Worm (Caenorhabditis elegans) whole organism, late embryonic: ENCODE results near the gene nhr-1.
"Not testable (repeated sequence)": the region's sequence is repeated elsewhere in the genome, so short reads cannot be mapped to it uniquely, and the experiment has no call there.

Source experiments
- Y22D7AL.16 ChIP-seq: sonication (generic microtip); optimal IDR thresholded peaks from 2 replicates; lab custom pipeline; 2016; ENCODE audit warnings: missing genetic modification characterization, missing compliant biosample characterization
- ahr-1 ChIP-seq: sonication (generic microtip); optimal IDR thresholded peaks from 2 replicates; lab custom pipeline; 2016; ENCODE audit warnings: missing genetic modification characterization, missing compliant biosample characterization
- ceh-24 ChIP-seq: sonication (generic microtip); optimal IDR thresholded peaks from 2 replicates; lab custom pipeline; 2016; ENCODE audit warnings: mild to moderate bottlenecking, missing genetic modification characterization, missing compliant biosample characterization
- ceh-45 ChIP-seq: fragments of 200-800 bp; sonication (Bioruptor generic); IDR thresholded peaks from 2 replicates; pipeline ENCODE4 v1.3.6; 2022; ENCODE audit warnings: missing genetic modification reagents, missing genetic modification characterization, missing compliant biosample characterization
- hlh-15 ChIP-seq: sonication (generic microtip); optimal IDR thresholded peaks from 2 replicates; lab custom pipeline; 2016; ENCODE audit warnings: missing genetic modification characterization, missing compliant biosample characterization
- nhr-11 ChIP-seq: fragments of 150-350 bp; optimal IDR thresholded peaks from 2 replicates; lab custom pipeline; 2014; ENCODE audit warnings: missing biosample characterization, missing genetic modification characterization
- odd-2 ChIP-seq: sonication (generic microtip); optimal IDR thresholded peaks from 2 replicates; lab custom pipeline; 2017; ENCODE audit warnings: antibody characterized with exemption, mild to moderate bottlenecking, missing genetic modification characterization, missing compliant biosample characterization
- pag-3 ChIP-seq: sonication (generic microtip); optimal IDR thresholded peaks from 2 replicates; lab custom pipeline; 2016; ENCODE audit warnings: missing compliant biosample characterization, missing genetic modification characterization, borderline replicate concordance
- pat-9 ChIP-seq: fragments of 200-800 bp; sonication (Bioruptor generic); optimal IDR thresholded peaks from 2 replicates; lab custom pipeline; 2018; ENCODE audit warnings: mild to moderate bottlenecking, missing genetic modification characterization, moderate library complexity, missing compliant biosample characterization
- pha-4 ChIP-seq: fragments of 150-350 bp; optimal IDR thresholded peaks from 2 replicates; lab custom pipeline; 2018; ENCODE audit warnings: missing biosample characterization, missing genetic modification reagents, missing genetic modification characterization
- pqm-1 ChIP-seq: sonication (generic microtip); optimal IDR thresholded peaks from 2 replicates; lab custom pipeline; 2016; ENCODE audit warnings: missing genetic modification characterization, missing compliant biosample characterization
- ref-2 ChIP-seq: sonication (generic microtip); optimal IDR thresholded peaks from 2 replicates; lab custom pipeline; 2016; ENCODE audit warnings: missing genetic modification characterization, missing compliant biosample characterization
- rnt-1 ChIP-seq: sonication (generic microtip); optimal IDR thresholded peaks from 2 replicates; lab custom pipeline; 2016; ENCODE audit warnings: missing genetic modification characterization, missing compliant biosample characterization
- sdc-2 ChIP-seq: sonication (generic microtip); optimal IDR thresholded peaks from 2 replicates; lab custom pipeline; 2016; ENCODE audit warnings: missing genotype, missing genetic modification characterization, missing compliant biosample characterization
- sox-2 ChIP-seq: fragments of 200-800 bp; sonication (Bioruptor generic); IDR thresholded peaks from 2 replicates; pipeline ENCODE4 v1.3.6; 2022; ENCODE audit warnings: missing genetic modification reagents, missing genetic modification characterization, missing compliant biosample characterization
- tbx-2 ChIP-seq: sonication (generic microtip); optimal IDR thresholded peaks from 2 replicates; lab custom pipeline; 2016; ENCODE audit warnings: missing genetic modification characterization, missing compliant biosample characterization
- unc-3 ChIP-seq, 2 experiments: fragments of 200-800 bp in 1 of 2; sonication (Bioruptor generic) in 1 of 2; sonication (generic microtip) in 1 of 2; conservative IDR thresholded peaks in 1 of 2; optimal IDR thresholded peaks in 1 of 2; 2 replicates each; pipeline versions ENCODE4 v1.3.6 to Lab custom; 2016 to 2022; ENCODE audit warnings: missing compliant biosample characterization in 2 of 2, missing genetic modification characterization in 2 of 2, missing genetic modification reagents in 1 of 2
- unc-42 ChIP-seq: sonication (generic microtip); optimal IDR thresholded peaks from 2 replicates; lab custom pipeline; 2016; ENCODE audit warnings: missing genotype, missing genetic modification characterization, missing compliant biosample characterization
- unc-55 ChIP-seq: sonication (generic microtip); optimal IDR thresholded peaks from 2 replicates; lab custom pipeline; 2017; ENCODE audit warnings: missing biosample characterization, missing genetic modification reagents, missing genetic modification characterization
- unc-86 ChIP-seq: sonication (generic microtip); optimal IDR thresholded peaks from 2 replicates; lab custom pipeline; 2016; ENCODE audit warnings: missing genetic modification characterization, missing compliant biosample characterization
- ztf-16 ChIP-seq: sonication (generic microtip); optimal IDR thresholded peaks from 2 replicates; lab custom pipeline; 2017; ENCODE audit warnings: missing genetic modification characterization, missing compliant biosample characterization

The nhr-1 gene

ce11 chrX:17544349-17544936, 30.6 kb downstream of the nhr-1 start (continued):
- TF ChIP-seq ceh-45 (no peak), tbx-2 (tag; lab: Kevin White, UChicago) (peak; percentile 43)
- TF ChIP-seq, all 69 proteins: peak for 10

ce11 chrX:17545498-17545897, 31.6 kb downstream of the nhr-1 start:
- TF ChIP-seq sdc-2, result peak; percentile 97
- TF ChIP-seq ceh-24 (tag; lab: Kevin White, UChicago), result no peak
- no peak for TF ChIP-seq hlh-15 (tag; lab: Kevin White, UChicago)

ce11 chrX:17548539-17548938, 34.7 kb downstream of the nhr-1 start, which contains the start of gene hlh-29:
Gene hlh-29, minus strand, starts transcription at chrX:17548639.
- TF ChIP-seq sox-2 (GFP tag; lab: Robert Waterston, UW); unc-3 (GFP tag; conservative IDR thresholded peaks at IDR 0.05; lab: Robert Waterston, UW); unc-3 (tag; optimal IDR thresholded peaks at IDR 0.05; lab: Kevin White, UChicago); nhr-11 (tag; lab: Kevin White, UChicago): not testable (repeated sequence)

ce11 chrX:17550755-17551154, 36.9 kb downstream of the nhr-1 start, which contains the start of gene hlh-28:
Gene hlh-28, plus strand, starts transcription at chrX:17551055.
- TF ChIP-seq unc-3 (GFP tag; conservative IDR thresholded peaks at IDR 0.05; lab: Robert Waterston, UW); unc-3 (tag; optimal IDR thresholded peaks at IDR 0.05; lab: Kevin White, UChicago); unc-42 (tag; lab: Kevin White, UChicago); pat-9 (tag; lab: Kevin White, UChicago): not testable (repeated sequence)

ce11 chrX:17553772-17554171, 39.9 kb downstream of the nhr-1 start:
- no peak for TF ChIP-seq pqm-1 (tag; lab: Kevin White, UChicago)
- no peak for TF ChIP-seq rnt-1 (tag; lab: Kevin White, UChicago)
- no peak for TF ChIP-seq ahr-1
- no peak for TF ChIP-seq pag-3 (tag; lab: Kevin White, UChicago)
- TF ChIP-seq ref-2 (tag; lab: Kevin White, UChicago), result no peak
- no peak for TF ChIP-seq Y22D7AL.16 (tag; lab: Kevin White, UChicago)

- TF ChIP-seq tbx-2 (tag; lab: Kevin White, UChicago) (peak; percentile 5), unc-42 (tag; lab: Kevin White, UChicago) (peak; percentile 5), sox-2 (GFP tag; lab: Robert Waterston, UW) (no peak), unc-55 (GFP tag; lab: Kevin White, UChicago) (peak; percentile 41), sdc-2 (peak; percentile 58), pqm-1 (tag; lab: Kevin White, UChicago) (no peak), pat-9 (tag; lab: Kevin White, UChicago) (no peak)
These were observed 48.3 kb downstream of the nhr-1 start for ce11 chrX:17562195-17562594.

- peak; percentile 61 for TF ChIP-seq unc-55 (GFP tag; lab: Kevin White, UChicago)
- TF ChIP-seq ztf-16, result no peak
- TF ChIP-seq odd-2, result no peak
- no peak for TF ChIP-seq ceh-45
- no peak for TF ChIP-seq unc-86
These were observed 49.5 kb downstream of the nhr-1 start, which contains the start of gene F31A3.5 for ce11 chrX:17563411-17563810. Gene F31A3.5, minus strand, starts transcription at chrX:17563610.

ce11 chrX:17567378-17567777, 53.5 kb downstream of the nhr-1 start, which contains the start of gene F39B3.7:
Gene F39B3.7, minus strand, starts transcription at chrX:17567478.
- TF ChIP-seq sdc-2, result no peak
- TF ChIP-seq pha-4, result no peak
- TF ChIP-seq, all 69 proteins: peak for 0
